Worm (Caenorhabditis elegans): Measurements from ENCODE around the gene kcmf-1.

DNA sequence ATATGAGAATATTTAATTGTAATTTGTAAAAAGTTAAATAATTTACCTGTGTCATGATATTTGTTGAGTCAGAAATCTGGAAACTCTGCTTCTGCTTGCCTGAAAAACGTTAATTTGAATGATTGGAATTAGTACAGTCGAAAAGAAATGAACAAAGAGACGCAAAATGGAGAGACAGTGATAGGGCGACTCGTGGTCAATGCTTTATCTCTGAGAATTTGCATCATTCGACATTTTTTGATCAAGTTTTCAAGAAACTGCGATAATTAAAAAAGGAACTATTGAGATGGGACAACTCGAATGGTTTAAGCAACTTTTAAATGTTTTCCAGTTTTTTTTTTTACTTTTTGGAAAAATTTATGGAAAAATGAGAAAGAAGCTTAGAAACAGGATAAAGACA, 31.7 kb downstream of the kcmf-1 start, which contains the start of gene cuc-1:
- TF ChIP-seq mdt-29 (GFP tag; IDR thresholded peaks at IDR 0.05) (no peak), mdl-1 (tag; optimal IDR thresholded peaks at IDR 0.05) (no peak), nhr-28 (tag; optimal IDR thresholded peaks at IDR 0.05) (no peak), fkh-10 (GFP tag; optimal IDR thresholded peaks at IDR 0.05) (no peak), spr-3 (GFP tag; optimal IDR thresholded peaks at IDR 0.05) (no peak), lin-38 (GFP tag; IDR thresholded peaks at IDR 0.05) (no peak), nhr-237 (tag; optimal IDR thresholded peaks at IDR 0.05) (no peak), fos-1 (tag; optimal IDR thresholded peaks at IDR 0.05) (no peak), jun-1 (tag; optimal IDR thresholded peaks at IDR 0.05) (no peak), nhr-77 (tag; optimal IDR thresholded peaks at IDR 0.05) (no peak), zfp-2 (tag; optimal IDR thresholded peaks at IDR 0.05) (no peak), lin-1 (GFP tag; IDR thresholded peaks at IDR 0.05) (no peak), unc-62 (GFP tag; optimal IDR thresholded peaks at IDR 0.05 in 1 of 2) (no peak), unc-62 (tag; optimal IDR thresholded peaks at IDR 0.05) (no peak)

All from whole organism, L4 larva.